Worm (Caenorhabditis elegans): ENCODE results near the gene ZC443.4.
A peak's percentile ranks its signal among the peaks of the same experiment; 100 is the strongest.

Gene ZC443.4

ce11 chrV:12835388-12835787, 15.7 kb upstream of the ZC443.4 start, which contains the start of gene C44H9.4:
Gene C44H9.4, plus strand, starts transcription at chrV:12835688.
- TF ChIP-seq sox-4 (tag; optimal IDR thresholded peaks at IDR 0.05) (no peak), aly-2 (tag; optimal IDR thresholded peaks at IDR 0.05) (no peak), ceh-82 (tag; optimal IDR thresholded peaks at IDR 0.05) (no peak), alr-1 (tag; optimal IDR thresholded peaks at IDR 0.05; ENCODE audit: borderline replicate concordance) (no peak), sptf-1 (tag; optimal IDR thresholded peaks at IDR 0.05) (no peak), tlp-1 (tag; optimal IDR thresholded peaks at IDR 0.05) (no peak), pqm-1 (tag; optimal IDR thresholded peaks at IDR 0.05) (no peak), aha-1 (tag; optimal IDR thresholded peaks at IDR 0.05) (no peak), efl-1 (optimal IDR thresholded peaks at IDR 0.05) (no peak), efl-1 (GFP tag; optimal IDR thresholded peaks at IDR 0.05 in 1 of 2) (no peak), nhr-47 (tag; optimal IDR thresholded peaks at IDR 0.05) (no peak), dpl-1 (GFP tag; optimal IDR thresholded peaks at IDR 0.05) (no peak), sup-37 (GFP tag; optimal IDR thresholded peaks at IDR 0.05) (no peak), ztf-4 (tag; optimal IDR thresholded peaks at IDR 0.05) (no peak), fkh-8 (tag; optimal IDR thresholded peaks at IDR 0.05) (no peak), nhr-237 (tag; optimal IDR thresholded peaks at IDR 0.05) (no peak), nhr-76 (tag; optimal IDR thresholded peaks at IDR 0.05) (no peak)

DNA sequence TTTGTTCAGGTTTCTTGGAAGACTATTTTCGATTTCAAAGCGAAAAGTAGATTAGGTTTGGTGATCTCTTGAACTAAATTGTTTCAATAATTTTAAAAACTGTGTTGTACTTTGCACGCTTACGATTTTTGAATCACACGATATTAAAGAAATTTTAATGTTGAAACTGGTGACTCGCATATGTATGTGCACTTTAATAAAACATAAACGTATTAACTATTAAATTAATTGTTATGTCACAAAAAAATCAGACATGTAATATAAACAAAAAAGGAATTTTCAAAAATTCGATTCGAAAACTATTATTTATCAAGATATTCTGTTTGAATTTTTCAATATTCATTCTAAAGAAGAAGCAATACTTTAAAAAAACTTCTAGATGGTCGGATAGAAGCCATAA, 7.5 kb upstream of the ZC443.4 start, which contains the start of gene ugt-15:
Gene ugt-15, plus strand, starts transcription at position 301 of the 400 bp plus-strand sequence.
- no peak for TF ChIP-seq pag-3 (tag; optimal IDR thresholded peaks at IDR 0.05; ENCODE audit: borderline replicate concordance, insufficient read depth)
- TF ChIP-seq ceh-8 (GFP tag; optimal IDR thresholded peaks at IDR 0.05): no peak
- no peak for TF ChIP-seq elt-2 (tag; optimal IDR thresholded peaks at IDR 0.05)
- no peak for TF ChIP-seq irx-1 (tag; optimal IDR thresholded peaks at IDR 0.05)
- TF ChIP-seq efl-3 (GFP tag; optimal IDR thresholded peaks at IDR 0.05): no peak
- TF ChIP-seq Y116A8C.19 (tag; optimal IDR thresholded peaks at IDR 0.05; ENCODE audit: borderline replicate concordance): no peak
- no peak for TF ChIP-seq nhr-90 (tag; optimal IDR thresholded peaks at IDR 0.05; ENCODE audit: poor library complexity)
- TF ChIP-seq unc-86 (tag; optimal IDR thresholded peaks at IDR 0.05): no peak
- TF ChIP-seq nhr-77 (tag; optimal IDR thresholded peaks at IDR 0.05): no peak

DNA sequence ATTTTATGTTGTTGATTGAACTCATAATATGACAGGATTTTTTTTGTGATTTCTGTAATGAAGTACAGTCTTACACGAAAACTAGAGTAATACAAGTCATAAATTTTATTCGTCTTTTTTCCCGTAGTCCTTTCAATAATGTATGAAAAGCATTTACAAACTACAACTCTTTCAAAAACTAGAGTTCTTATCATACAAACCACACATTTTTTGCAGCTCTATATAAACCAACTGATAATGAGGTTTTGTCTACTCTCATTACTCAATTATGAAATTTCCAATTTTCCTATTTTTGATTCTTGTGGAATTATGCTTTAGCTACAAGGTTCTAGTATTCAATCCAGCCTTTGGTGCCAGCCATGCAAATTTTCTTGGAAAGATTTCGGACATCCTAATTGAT, 5.1 kb upstream of the ZC443.4 start, which contains the start of gene ugt-16:
Gene ugt-16, plus strand, starts transcription at position 248 of the 400 bp plus-strand sequence.
- TF ChIP-seq nhr-20 (tag; optimal IDR thresholded peaks at IDR 0.05) (peak; percentile 50), isw-1 (GFP tag; IDR thresholded peaks at IDR 0.05) (no peak), elt-2 (tag; optimal IDR thresholded peaks at IDR 0.05) (peak; percentile 78), ztf-11 (tag; optimal IDR thresholded peaks at IDR 0.05) (no peak), swsn-7 (tag; optimal IDR thresholded peaks at IDR 0.05) (no peak), lir-3 (tag; optimal IDR thresholded peaks at IDR 0.05; ENCODE audit: poor library complexity) (no peak), ceh-8 (GFP tag; optimal IDR thresholded peaks at IDR 0.05) (no peak)

ce11 chrV:12822065-12822464, 2.4 kb upstream of the ZC443.4 start:
- TF ChIP-seq fkh-4 (tag; optimal IDR thresholded peaks at IDR 0.05; ENCODE audit: borderline replicate concordance) (no peak), efl-3 (GFP tag; optimal IDR thresholded peaks at IDR 0.05) (no peak), elt-2 (tag; optimal IDR thresholded peaks at IDR 0.05) (peak; percentile 64), nhr-20 (tag; optimal IDR thresholded peaks at IDR 0.05) (peak; percentile 44)

DNA sequence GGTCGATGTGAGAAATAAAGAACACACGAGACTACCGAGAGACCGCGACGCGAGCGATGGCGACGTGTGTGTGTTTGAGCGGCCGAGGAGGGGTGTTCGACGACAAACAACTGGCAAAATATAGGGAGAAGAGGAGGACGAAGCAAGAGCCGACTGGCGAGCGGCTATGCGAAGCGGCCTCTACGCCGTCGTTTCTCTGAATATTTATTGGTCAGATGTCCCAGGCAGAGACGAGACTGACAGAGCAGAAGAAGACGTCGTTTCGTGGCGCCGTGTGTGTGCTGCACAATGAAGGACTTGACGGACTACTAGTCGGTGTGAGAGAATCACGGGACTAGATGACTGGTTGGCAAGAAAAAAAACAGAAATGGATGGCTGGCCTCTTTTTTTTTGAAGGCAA, 531 bp downstream of the ZC443.4 start:
- TF ChIP-seq tbx-2 (tag; optimal IDR thresholded peaks at IDR 0.05): no peak
- TF ChIP-seq nhr-71 (tag; optimal IDR thresholded peaks at IDR 0.05): peak; percentile 56
- TF ChIP-seq fkh-8 (tag; optimal IDR thresholded peaks at IDR 0.05): peak; percentile 88
- TF ChIP-seq unc-86 (tag; optimal IDR thresholded peaks at IDR 0.05): peak; percentile 34
- peak; percentile 8 for TF ChIP-seq dsc-1 (tag; optimal IDR thresholded peaks at IDR 0.05)
- TF ChIP-seq nhr-20 (tag; optimal IDR thresholded peaks at IDR 0.05): peak; percentile 20
- TF ChIP-seq snu-23 (GFP tag; optimal IDR thresholded peaks at IDR 0.05): peak; percentile 18
- no peak for TF ChIP-seq C16A3.4 (tag; optimal IDR thresholded peaks at IDR 0.05)
- peak in 1 of 3 experiments; percentile 52 for TF ChIP-seq ceh-82 (tag; optimal IDR thresholded peaks at IDR 0.05)
- peak; percentile 78 for TF ChIP-seq pax-3 (tag; optimal IDR thresholded peaks at IDR 0.05)
- peak; percentile 21 for TF ChIP-seq xbp-1 (tag; optimal IDR thresholded peaks at IDR 0.05)
- no peak for TF ChIP-seq nhr-28 (tag; optimal IDR thresholded peaks at IDR 0.05)
- TF ChIP-seq dpl-1 (GFP tag; optimal IDR thresholded peaks at IDR 0.05): peak in 1 of 3 experiments; percentile 17
- no peak for TF ChIP-seq blmp-1 (tag; optimal IDR thresholded peaks at IDR 0.05)
- peak; percentile 81 for TF ChIP-seq lin-14 (GFP tag; optimal IDR thresholded peaks at IDR 0.05)
- TF ChIP-seq Y116A8C.19 (tag; optimal IDR thresholded peaks at IDR 0.05; ENCODE audit: borderline replicate concordance): no peak
- peak; percentile 15 for TF ChIP-seq swsn-7 (tag; optimal IDR thresholded peaks at IDR 0.05)
- peak; percentile 42 for TF ChIP-seq fkh-10 (GFP tag; optimal IDR thresholded peaks at IDR 0.05)
- TF ChIP-seq sptf-1 (tag; optimal IDR thresholded peaks at IDR 0.05): no peak
- TF ChIP-seq snpc-4 (tag; optimal IDR thresholded peaks at IDR 0.05): peak; percentile 25
- TF ChIP-seq lsy-2 (tag; optimal IDR thresholded peaks at IDR 0.05): peak in 1 of 2 experiments; percentile 36
